Worm (Caenorhabditis elegans): ENCODE measurements around the gene srg-38.

DNA sequence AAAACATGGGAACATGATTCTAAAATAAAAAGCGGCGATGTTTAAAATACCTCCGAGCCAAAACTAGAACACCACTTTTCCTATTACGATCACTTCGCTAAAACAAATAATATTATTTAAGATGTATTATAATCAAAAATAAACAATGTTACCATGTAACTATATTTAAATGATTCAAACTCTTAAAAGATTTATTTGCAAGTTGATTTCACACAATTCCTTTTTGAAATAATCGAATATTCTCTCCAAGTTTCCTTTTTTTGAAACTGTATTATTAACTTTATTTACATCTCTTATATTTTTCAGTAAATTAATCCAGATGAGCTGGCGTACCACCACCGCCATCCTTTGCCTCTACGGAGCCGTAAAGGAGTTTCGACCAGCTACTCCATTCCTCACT lies 14.3 kb downstream of the srg-38 start, which contains the start of gene folt-1:
- TF ChIP-seq tab-1 (GFP tag; IDR thresholded peaks at IDR 0.05) (no peak), ztf-23 (GFP tag; IDR thresholded peaks at IDR 0.05) (no peak)

Measured in whole organism, midembryonic.